Worm (Caenorhabditis elegans): ENCODE data around the gene nspe-7.

nspe-7 gene

ce11 chrII:12670877-12671864, 44.2 kb downstream of the nspe-7 start:
- no peak for TF ChIP-seq C06A6.2 (GFP tag; conservative IDR thresholded peaks at IDR 0.05)
- TF ChIP-seq pbrm-1 (GFP tag; IDR thresholded peaks at IDR 0.05), result peak; percentile 43; the same call in 1 of the 2 replicates
- TF ChIP-seq Y56A3A.18 (GFP tag; IDR thresholded peaks at IDR 0.05), result no peak
- TF ChIP-seq aptf-3 (GFP tag; IDR thresholded peaks at IDR 0.05), result no peak
- TF ChIP-seq K12H6.12 (tag; optimal IDR thresholded peaks at IDR 0.05), result no peak
- TF ChIP-seq tbx-9 (tag; optimal IDR thresholded peaks at IDR 0.05; ENCODE audit: borderline replicate concordance), result no peak
- 0 out of 2 replicates have a peak, but pooled peaks have one; percentile 8 for TF ChIP-seq attf-3 (GFP tag; conservative IDR thresholded peaks at IDR 0.05)
- TF ChIP-seq T07F8.4 (tag; optimal IDR thresholded peaks at IDR 0.05), result no peak
- TF ChIP-seq ekl-4 (GFP tag; IDR thresholded peaks at IDR 0.05), result no peak
- no peak for TF ChIP-seq tbp1 (GFP tag; optimal IDR thresholded peaks at IDR 0.05)
- no peak for TF ChIP-seq madf-3 (GFP tag; IDR thresholded peaks at IDR 0.05)
- no peak for TF ChIP-seq B0019.2 (GFP tag; conservative IDR thresholded peaks at IDR 0.05)
- no peak for TF ChIP-seq B0336.3 (GFP tag; IDR thresholded peaks at IDR 0.05)
- no peak for TF ChIP-seq lin-26 (GFP tag; IDR thresholded peaks at IDR 0.05)
- TF ChIP-seq hmg-20 (GFP tag; IDR thresholded peaks at IDR 0.05), result no peak
- TF ChIP-seq mcd-1 (GFP tag; IDR thresholded peaks at IDR 0.05), result peak; percentile 3; the same call in 1 of the 2 replicates
- no peak for TF ChIP-seq sea-2 (GFP tag; IDR thresholded peaks at IDR 0.05)
- peak; percentile 16 for TF ChIP-seq mel-28 (tag; optimal IDR thresholded peaks at IDR 0.05; ENCODE audit: borderline replicate concordance)
- TF ChIP-seq chd-7 (tag; optimal IDR thresholded peaks at IDR 0.05), result no peak
- no peak for TF ChIP-seq mes-4 (tag; optimal IDR thresholded peaks at IDR 0.05)
- no peak for TF ChIP-seq F37B4.10 (GFP tag; IDR thresholded peaks at IDR 0.05)
- TF ChIP-seq egl-18 (GFP tag; IDR thresholded peaks at IDR 0.05), result no peak
- no peak for TF ChIP-seq K11D2.4 (GFP tag; IDR thresholded peaks at IDR 0.05)
- peak; percentile 94 for TF ChIP-seq zfh-2 (GFP tag; conservative IDR thresholded peaks at IDR 0.05)
- TF ChIP-seq him-1 (tag; optimal IDR thresholded peaks at IDR 0.05), result peak; percentile 11
- TF ChIP-seq let-607 (tag; optimal IDR thresholded peaks at IDR 0.05), result peak; percentile 15 to 19
- TF ChIP-seq die-1 (tag; optimal IDR thresholded peaks at IDR 0.05), result no peak
- TF ChIP-seq attf-5 (GFP tag; optimal IDR thresholded peaks at IDR 0.05), result no peak
- TF ChIP-seq bed-2 (GFP tag; IDR thresholded peaks at IDR 0.05), result no peak
- TF ChIP-seq egrh-3 (GFP tag; IDR thresholded peaks at IDR 0.05), result peak; percentile 61; the same call in 1 of the 2 replicates
- TF ChIP-seq ama-1 (optimal IDR thresholded peaks at IDR 0.05), result no peak
- no peak for TF ChIP-seq ama-1 (GFP tag; optimal IDR thresholded peaks at IDR 0.05)
- no peak for TF ChIP-seq snpc-4 (GFP tag; optimal IDR thresholded peaks at IDR 0.05)
- TF ChIP-seq snpc-4 (tag; optimal IDR thresholded peaks at IDR 0.05), result peak in 1 of 4 experiments; percentile 4
- TF ChIP-seq hmg-1.2 (GFP tag; IDR thresholded peaks at IDR 0.05), result peak; percentile 39
- no peak for TF ChIP-seq ceh-91 (GFP tag; IDR thresholded peaks at IDR 0.05)
- TF ChIP-seq F39B2.1 (GFP tag; IDR thresholded peaks at IDR 0.05), result no peak

ce11 chrII:12671892-12672291, 44.9 kb downstream of the nspe-7 start:
- 0 out of 2 replicates have a peak, but pooled peaks have one; percentile 7 for TF ChIP-seq Y56A3A.18 (GFP tag; IDR thresholded peaks at IDR 0.05)
- TF ChIP-seq die-1 (tag; optimal IDR thresholded peaks at IDR 0.05), result no peak
- TF ChIP-seq madf-8 (GFP tag; conservative IDR thresholded peaks at IDR 0.05), result peak; percentile 24; the same call in 1 of the 2 replicates
- TF ChIP-seq ekl-4 (GFP tag; IDR thresholded peaks at IDR 0.05), result 0 out of 2 replicates have a peak, but pooled peaks have one; percentile 7
- peak; percentile 60 for TF ChIP-seq hsf-1 (GFP tag; IDR thresholded peaks at IDR 0.05)
- TF ChIP-seq attf-6 (GFP tag; IDR thresholded peaks at IDR 0.05), result no peak
- 0 out of 2 replicates have a peak, but pooled peaks have one; percentile 38 for TF ChIP-seq pbrm-1 (GFP tag; IDR thresholded peaks at IDR 0.05)
- 0 out of 2 replicates have a peak, but pooled peaks have one; percentile 15 for TF ChIP-seq ceh-91 (GFP tag; IDR thresholded peaks at IDR 0.05)
- peak; percentile 25; the same call in 1 of the 2 replicates for TF ChIP-seq mcd-1 (GFP tag; IDR thresholded peaks at IDR 0.05)
- TF ChIP-seq efl-1 (GFP tag; optimal IDR thresholded peaks at IDR 0.05), result peak; percentile 32
- TF ChIP-seq madf-6 (GFP tag; IDR thresholded peaks at IDR 0.05), result peak; percentile 68
